Fruit fly (Drosophila melanogaster) whole organism, embryonic: ENCODE data around the gene Tep4.

Experiments used
- Aef1 ChIP-seq: fragments of 200-800 bp; sonication (Bioruptor generic); IDR thresholded peaks from 3 replicates; pipeline ENCODE4 v1.3.6; 2022; ENCODE audit warnings: missing biosample characterization, missing genetic modification characterization
- CG12299 ChIP-seq: fragments of 200-800 bp; sonication (Bioruptor generic); optimal IDR thresholded peaks from 2 replicates; lab custom pipeline; 2018; ENCODE audit warnings: missing biosample characterization, mild to moderate bottlenecking, missing genetic modification characterization
- CG13287 ChIP-seq: fragments of 200-800 bp; sonication (Bioruptor generic); IDR thresholded peaks from 2 replicates; pipeline ENCODE4 v1.3.6; 2022; ENCODE audit warnings: missing biosample characterization, missing genetic modification characterization; ENCODE audit not compliant: partially characterized antibody
- CG13894 ChIP-seq: fragments of 200-800 bp; sonication (Bioruptor generic); optimal IDR thresholded peaks from 3 replicates; lab custom pipeline; 2018; ENCODE audit warnings: missing biosample characterization, mild to moderate bottlenecking, missing genetic modification characterization, moderate library complexity
- CG14860 ChIP-seq: fragments of 200-800 bp; sonication (Bioruptor generic); IDR thresholded peaks from 3 replicates; pipeline ENCODE4 v1.3.6; 2022; ENCODE audit warnings: missing biosample characterization, missing genetic modification characterization; ENCODE audit not compliant: partially characterized antibody
- CG17802 ChIP-seq: fragments of 200-800 bp; sonication (Bioruptor generic); optimal IDR thresholded peaks from 2 replicates; lab custom pipeline; 2018; ENCODE audit warnings: missing biosample characterization, mild to moderate bottlenecking, missing genetic modification characterization, moderate library complexity
- CG1792 ChIP-seq: fragments of 200-800 bp; sonication (Bioruptor generic); optimal IDR thresholded peaks from 2 replicates; lab custom pipeline; 2016; ENCODE audit warnings: missing biosample characterization, missing genetic modification characterization
- CG30403 ChIP-seq: fragments of 200-800 bp; sonication (Bioruptor generic); optimal IDR thresholded peaks from 3 replicates; lab custom pipeline; 2016; ENCODE audit warnings: missing biosample characterization, missing genetic modification characterization
- CG32767 ChIP-seq: fragments of 200-800 bp; sonication (Bioruptor generic); IDR thresholded peaks from 2 replicates; pipeline ENCODE4 v1.3.6; 2022; ENCODE audit warnings: missing biosample characterization, missing genetic modification characterization
- CG33213 ChIP-seq: fragments of 200-800 bp; sonication (Bioruptor generic); optimal IDR thresholded peaks from 3 replicates; lab custom pipeline; 2016; ENCODE audit warnings: missing biosample characterization, missing genetic modification characterization
- CG8478 ChIP-seq: fragments of >200 bp; optimal IDR thresholded peaks from 2 replicates; lab custom pipeline; 2018
- CG9215 ChIP-seq: fragments of 200-800 bp; sonication (Bioruptor generic); IDR thresholded peaks from 2 replicates; pipeline ENCODE4 v1.3.6; 2022; ENCODE audit warnings: missing biosample characterization, missing genetic modification characterization
- CG9609 ChIP-seq: fragments of 200-800 bp; sonication (Bioruptor generic); optimal IDR thresholded peaks from 3 replicates; lab custom pipeline; 2016; ENCODE audit warnings: missing biosample characterization, missing genetic modification characterization
- D ChIP-seq, 2 experiments: fragments of 200-800 bp in 1 of 2; fragments of >200 bp in 1 of 2; sonication (Bioruptor generic) in 1 of 2; optimal IDR thresholded peaks; 2 replicates in 1 of 2; 3 replicates in 1 of 2; lab custom pipeline; 2017; ENCODE audit warnings: mild to moderate bottlenecking in 1 of 2, missing biosample characterization in 1 of 2, missing genetic modification characterization in 1 of 2, missing genetic modification reagents in 1 of 2
- Dp ChIP-seq: fragments of 200-800 bp; sonication (Bioruptor generic); optimal IDR thresholded peaks from 2 replicates; lab custom pipeline; 2018; ENCODE audit warnings: missing biosample characterization, mild to moderate bottlenecking, missing genetic modification characterization, moderate library complexity
- Fer1 ChIP-seq: fragments of 200-800 bp; sonication (Bioruptor generic); optimal IDR thresholded peaks from 2 replicates; lab custom pipeline; 2017; ENCODE audit warnings: missing biosample characterization, mild to moderate bottlenecking, missing genetic modification characterization
- Gsc ChIP-seq: fragments of 200-800 bp; sonication (Bioruptor generic); IDR thresholded peaks from 2 replicates; pipeline ENCODE4 v1.3.6; 2022; ENCODE audit warnings: missing biosample characterization, missing genetic modification characterization
- HLH54F ChIP-seq: fragments of 200-800 bp; sonication (Bioruptor generic); optimal IDR thresholded peaks from 3 replicates; lab custom pipeline; 2016; ENCODE audit warnings: missing biosample characterization, missing genetic modification characterization
- Lhr ChIP-seq: fragments of 200-800 bp; sonication (Bioruptor generic); optimal IDR thresholded peaks from 3 replicates; lab custom pipeline; 2017; ENCODE audit warnings: mild to moderate bottlenecking, missing biosample characterization, missing genetic modification reagents, missing genetic modification characterization
- Mes4 ChIP-seq: fragments of 200-800 bp; sonication (Bioruptor generic); optimal IDR thresholded peaks from 2 replicates; lab custom pipeline; 2016; ENCODE audit warnings: missing biosample characterization, missing genetic modification characterization
- Pdp1 ChIP-seq, 2 experiments: fragments of 200-800 bp; sonication (Bioruptor generic); optimal IDR thresholded peaks; 3 replicates each; lab custom pipeline; 2016; ENCODE audit warnings: missing biosample characterization in 2 of 2, missing genetic modification characterization in 2 of 2, mild to moderate bottlenecking in 1 of 2, moderate library complexity in 1 of 2
- Poxn ChIP-seq: fragments of 200-800 bp; sonication (Bioruptor generic); IDR thresholded peaks from 2 replicates; pipeline ENCODE4 v1.3.6; 2022; ENCODE audit warnings: missing biosample characterization, missing genetic modification characterization
- Scr ChIP-seq: fragments of 200-800 bp; sonication (Bioruptor generic); IDR thresholded peaks from 2 replicates; pipeline ENCODE4 v1.3.6; 2022; ENCODE audit warnings: missing biosample characterization, missing genetic modification characterization; ENCODE audit not compliant: partially characterized antibody
- Sin3A ChIP-seq: fragments of >200 bp; optimal IDR thresholded peaks from 2 replicates; lab custom pipeline; 2018
- TFAM ChIP-seq: fragments of 200-800 bp; sonication (Bioruptor generic); optimal IDR thresholded peaks from 2 replicates; lab custom pipeline; 2017; ENCODE audit warnings: missing biosample characterization, missing genetic modification characterization, inconsistent platforms
- amos ChIP-seq: fragments of 200-800 bp; sonication (Bioruptor generic); IDR thresholded peaks from 2 replicates; pipeline ENCODE4 v1.3.6; 2022; ENCODE audit warnings: missing biosample characterization, missing genetic modification characterization; ENCODE audit not compliant: partially characterized antibody
- ap ChIP-seq: fragments of 200-800 bp; sonication (Bioruptor generic); IDR thresholded peaks from 2 replicates; pipeline ENCODE4 v1.3.6; 2022; ENCODE audit warnings: missing biosample characterization, missing genetic modification characterization
- bbx ChIP-seq: fragments of 200-800 bp; sonication (Bioruptor generic); IDR thresholded peaks from 2 replicates; pipeline ENCODE4 v1.3.6; 2022; ENCODE audit warnings: missing biosample characterization, missing genetic modification characterization; ENCODE audit not compliant: partially characterized antibody
- bowl ChIP-seq: fragments of 200-800 bp; sonication (Bioruptor generic); IDR thresholded peaks from 2 replicates; pipeline ENCODE4 v1.3.6; 2022; ENCODE audit warnings: missing biosample characterization, missing genetic modification characterization
- cad ChIP-seq: fragments of >200 bp; optimal IDR thresholded peaks from 2 replicates; lab custom pipeline; 2017; ENCODE audit warnings: missing biosample characterization, missing genetic modification characterization
- crol ChIP-seq: fragments of 200-800 bp; sonication (Bioruptor generic); IDR thresholded peaks from 2 replicates; pipeline ENCODE4 v1.3.6; 2022; ENCODE audit warnings: missing biosample characterization, missing genetic modification characterization
- ewg ChIP-seq: fragments of 200-800 bp; sonication (Bioruptor generic); optimal IDR thresholded peaks from 3 replicates; lab custom pipeline; 2017; ENCODE audit warnings: mild to moderate bottlenecking, missing biosample characterization, missing genetic modification reagents, missing genetic modification characterization
- fd102C ChIP-seq: fragments of 200-800 bp; sonication (Bioruptor generic); optimal IDR thresholded peaks from 2 replicates; lab custom pipeline; 2018; ENCODE audit warnings: missing biosample characterization, mild to moderate bottlenecking, missing genetic modification characterization, moderate library complexity
- gcm ChIP-seq: fragments of 200-800 bp; sonication (Bioruptor generic); optimal IDR thresholded peaks from 2 replicates; lab custom pipeline; 2019; ENCODE audit warnings: missing biosample characterization, mild to moderate bottlenecking, missing genetic modification characterization, moderate library complexity
- gro ChIP-seq: fragments of 200-800 bp; sonication (Bioruptor generic); optimal IDR thresholded peaks from 2 replicates; lab custom pipeline; 2016; ENCODE audit warnings: missing biosample characterization, missing genetic modification characterization
- gsb ChIP-seq: fragments of 200-800 bp; sonication (Bioruptor generic); IDR thresholded peaks from 2 replicates; pipeline ENCODE4 v1.3.6; 2022; ENCODE audit warnings: missing biosample characterization, missing genetic modification characterization
- hkb ChIP-seq, 2 experiments: fragments of 200-800 bp in 1 of 2; fragments of >200 bp in 1 of 2; sonication (Bioruptor generic) in 1 of 2; IDR thresholded peaks in 1 of 2; optimal IDR thresholded peaks in 1 of 2; 2 replicates each; pipeline versions ENCODE4 v1.3.6 to Lab custom; 2017 to 2022; ENCODE audit warnings: missing biosample characterization in 1 of 2, missing genetic modification characterization in 1 of 2
- jigr1 ChIP-seq: fragments of 200-800 bp; sonication (Bioruptor generic); IDR thresholded peaks from 3 replicates; pipeline ENCODE4 v1.3.6; 2022; ENCODE audit warnings: missing biosample characterization, missing genetic modification characterization
- klu ChIP-seq: fragments of 200-800 bp; sonication (Bioruptor generic); IDR thresholded peaks from 2 replicates; pipeline ENCODE4 v1.3.6; 2022; ENCODE audit warnings: missing biosample characterization, missing genetic modification characterization
- knrl ChIP-seq: fragments of 200-800 bp; sonication (Bioruptor generic); IDR thresholded peaks from 3 replicates; pipeline ENCODE4 v1.3.6; 2022; ENCODE audit warnings: missing biosample characterization, missing genetic modification characterization; ENCODE audit not compliant: partially characterized antibody
- nerfin-2 ChIP-seq: fragments of 200-800 bp; sonication (Bioruptor generic); IDR thresholded peaks from 2 replicates; pipeline ENCODE4 v1.3.6; 2022; ENCODE audit warnings: missing biosample characterization, missing genetic modification characterization; ENCODE audit not compliant: partially characterized antibody
- pita ChIP-seq: fragments of 200-800 bp; sonication (Bioruptor generic); optimal IDR thresholded peaks from 2 replicates; lab custom pipeline; 2017; ENCODE audit warnings: missing biosample characterization, mild to moderate bottlenecking, missing genetic modification characterization
- ro ChIP-seq: fragments of 200-800 bp; sonication (Bioruptor generic); IDR thresholded peaks from 2 replicates; pipeline ENCODE4 v1.3.6; 2022; ENCODE audit warnings: missing biosample characterization, missing genetic modification characterization
- schlank ChIP-seq: fragments of 200-800 bp; sonication (Bioruptor generic); optimal IDR thresholded peaks from 2 replicates; lab custom pipeline; 2018; ENCODE audit warnings: missing biosample characterization, mild to moderate bottlenecking, missing genetic modification characterization
- sd ChIP-seq: fragments of 200-800 bp; sonication (Bioruptor generic); optimal IDR thresholded peaks from 3 replicates; lab custom pipeline; 2018; ENCODE audit warnings: missing biosample characterization, mild to moderate bottlenecking, missing genetic modification characterization, moderate library complexity
- sisA ChIP-seq: fragments of 200-800 bp; sonication (Bioruptor generic); IDR thresholded peaks from 2 replicates; pipeline ENCODE4 v1.3.6; 2022; ENCODE audit warnings: missing biosample characterization, missing genetic modification characterization
- tna ChIP-seq: fragments of 200-800 bp; sonication (Bioruptor generic); IDR thresholded peaks from 2 replicates; pipeline ENCODE4 v1.3.6; 2022; ENCODE audit warnings: missing biosample characterization, missing genetic modification characterization; ENCODE audit not compliant: partially characterized antibody
- vnd ChIP-seq: fragments of 200-800 bp; sonication (Bioruptor generic); IDR thresholded peaks from 3 replicates; pipeline ENCODE4 v1.3.6; 2022; ENCODE audit warnings: missing biosample characterization, missing genetic modification characterization; ENCODE audit not compliant: partially characterized antibody
- z ChIP-seq: fragments of 200-800 bp; sonication (Bioruptor generic); IDR thresholded peaks from 3 replicates; pipeline ENCODE4 v1.3.6; 2022; ENCODE audit warnings: missing biosample characterization, missing genetic modification characterization

Gene Tep4

dm6 chr2L:19574959-19575625 lies 26.8 kb downstream of the Tep4 start (continued):
- TF ChIP-seq bowl (GFP tag; lab: Robert Waterston, UW) (no peak), ap (GFP tag; lab: Robert Waterston, UW) (no peak), fd102C (GFP tag; lab: Kevin White, UChicago) (no peak), klu (GFP tag; lab: Robert Waterston, UW) (no peak), CG30403 (GFP tag; lab: Kevin White, UChicago) (no peak), CG12299 (no peak), CG9609 (GFP tag; lab: Kevin White, UChicago) (no peak), tna (GFP tag; lab: Robert Waterston, UW) (peak; percentile 39; the same call in 1 of the 2 replicates), amos (peak; percentile 51; the same call in 1 of the 2 replicates), gcm (GFP tag; lab: Kevin White, UChicago) (peak; percentile 92), Dp (GFP tag; lab: Kevin White, UChicago) (no peak), ro (GFP tag; lab: Robert Waterston, UW) (no peak), sisA (no peak), Scr (GFP tag; lab: Robert Waterston, UW) (no peak; the same call in 1 of the 2 replicates), D (optimal IDR thresholded peaks at IDR 0.05; lab: Kevin White, UChicago) (peak; percentile 33), D (GFP tag; optimal IDR thresholded peaks at IDR 0.05; lab: Kevin White, UChicago) (no peak), CG9215 (GFP tag; lab: Robert Waterston, UW) (no peak), HLH54F (GFP tag; lab: Kevin White, UChicago) (no peak), hkb (optimal IDR thresholded peaks at IDR 0.05; lab: Kevin White, UChicago) (no peak), hkb (GFP tag; IDR thresholded peaks at IDR 0.05; lab: Robert Waterston, UW) (no peak), Sin3A (lab: Kevin White, UChicago) (no peak), nerfin-2 (GFP tag; lab: Robert Waterston, UW) (no peak; the same call in 1 of the 2 replicates), CG32767 (GFP tag; lab: Robert Waterston, UW) (peak; percentile 58; the same call in 1 of the 2 replicates), Pdp1 (GFP tag; optimal IDR thresholded peaks at IDR 0.05; lab: Kevin White, UChicago) (peak in 1 of 2 experiments; percentile 69), crol (GFP tag; lab: Robert Waterston, UW) (peak; percentile 99), z (GFP tag; lab: Robert Waterston, UW) (peak; percentile 99), ewg (GFP tag; lab: Kevin White, UChicago) (peak; percentile 85), jigr1 (GFP tag; lab: Robert Waterston, UW) (no peak), Aef1 (GFP tag; lab: Robert Waterston, UW) (peak; percentile 85), CG13287 (peak; percentile 62; the same call in 1 of the 2 replicates), CG13894 (tag; lab: Kevin White, UChicago) (peak; percentile 32), CG14860 (0 out of 3 replicates have a peak, but pooled peaks have one; percentile 26), CG8478 (lab: Kevin White, UChicago) (peak; percentile 91), CG33213 (no peak), Mes4 (GFP tag; lab: Kevin White, UChicago) (no peak), gsb (no peak), Lhr (GFP tag; lab: Kevin White, UChicago) (no peak), cad (no peak), CG1792 (GFP tag; lab: Kevin White, UChicago) (no peak), gro (GFP tag; lab: Kevin White, UChicago) (no peak), sd (tag; lab: Kevin White, UChicago) (peak; percentile 86), Fer1 (no peak), knrl (GFP tag; lab: Robert Waterston, UW) (no peak), TFAM (GFP tag; lab: Kevin White, UChicago) (no peak), Poxn (GFP tag; lab: Robert Waterston, UW) (no peak), CG17802 (tag; lab: Kevin White, UChicago) (no peak), vnd (GFP tag; lab: Robert Waterston, UW) (no peak), Gsc (GFP tag; lab: Robert Waterston, UW) (no peak), pita (GFP tag; lab: Kevin White, UChicago) (no peak), schlank (tag; lab: Kevin White, UChicago) (no peak), bbx (GFP tag; lab: Robert Waterston, UW) (peak; percentile 52; the same call in 1 of the 2 replicates)
